Worm (Caenorhabditis elegans): ENCODE measurements around the gene klf-3.

klf-3 gene

ce11 chrII:6631995-6632394, 15.3 kb downstream of the klf-3 start:
- no peak for TF ChIP-seq klf-2 (GFP tag; conservative IDR thresholded peaks at IDR 0.05)
- no peak for TF ChIP-seq ztf-23 (GFP tag; IDR thresholded peaks at IDR 0.05)
- no peak for TF ChIP-seq cog-1 (tag; optimal IDR thresholded peaks at IDR 0.05)
- TF ChIP-seq ztf-29 (GFP tag; IDR thresholded peaks at IDR 0.05), result no peak
- TF ChIP-seq T22C8.4 (GFP tag; IDR thresholded peaks at IDR 0.05), result no peak

ce11 chrII:6636136-6636535, 19.5 kb downstream of the klf-3 start, which contains the start of gene T19D12.5:
Gene T19D12.5 (minus strand): TSS chrII:6636236.
- TF ChIP-seq ztf-23 (GFP tag; IDR thresholded peaks at IDR 0.05) (no peak), ref-1 (GFP tag; conservative IDR thresholded peaks at IDR 0.05) (no peak), ztf-29 (GFP tag; IDR thresholded peaks at IDR 0.05) (no peak), T22C8.4 (GFP tag; IDR thresholded peaks at IDR 0.05) (no peak), med-1 (GFP tag; optimal IDR thresholded peaks at IDR 0.05; ENCODE audit: insufficient read depth) (no peak), flt-1 (GFP tag; IDR thresholded peaks at IDR 0.05) (no peak), klf-2 (GFP tag; conservative IDR thresholded peaks at IDR 0.05) (no peak), tab-1 (GFP tag; IDR thresholded peaks at IDR 0.05) (no peak), cog-1 (tag; optimal IDR thresholded peaks at IDR 0.05) (no peak)

ce11 chrII:6637854-6638253, 21.2 kb downstream of the klf-3 start:
- TF ChIP-seq ztf-29 (GFP tag; IDR thresholded peaks at IDR 0.05) (no peak), T22C8.4 (GFP tag; IDR thresholded peaks at IDR 0.05) (no peak), klf-2 (GFP tag; conservative IDR thresholded peaks at IDR 0.05) (no peak), tab-1 (GFP tag; IDR thresholded peaks at IDR 0.05) (no peak), med-1 (GFP tag; optimal IDR thresholded peaks at IDR 0.05; ENCODE audit: insufficient read depth) (no peak), cog-1 (tag; optimal IDR thresholded peaks at IDR 0.05) (no peak), ref-1 (GFP tag; conservative IDR thresholded peaks at IDR 0.05) (no peak), ztf-23 (GFP tag; IDR thresholded peaks at IDR 0.05) (no peak), flt-1 (GFP tag; IDR thresholded peaks at IDR 0.05) (no peak)

- TF ChIP-seq cog-1 (tag; optimal IDR thresholded peaks at IDR 0.05), result no peak
- no peak for TF ChIP-seq tab-1 (GFP tag; IDR thresholded peaks at IDR 0.05)
- TF ChIP-seq flt-1 (GFP tag; IDR thresholded peaks at IDR 0.05), result no peak
- TF ChIP-seq med-1 (GFP tag; optimal IDR thresholded peaks at IDR 0.05; ENCODE audit: insufficient read depth), result no peak
- no peak for TF ChIP-seq ref-1 (GFP tag; conservative IDR thresholded peaks at IDR 0.05)
- TF ChIP-seq T22C8.4 (GFP tag; IDR thresholded peaks at IDR 0.05), result no peak
- TF ChIP-seq ztf-23 (GFP tag; IDR thresholded peaks at IDR 0.05), result no peak
- TF ChIP-seq klf-2 (GFP tag; conservative IDR thresholded peaks at IDR 0.05), result no peak
- no peak for TF ChIP-seq ztf-29 (GFP tag; IDR thresholded peaks at IDR 0.05)
These were observed 25.5 kb downstream of the klf-3 start for ce11 chrII:6642180-6642579.

ce11 chrII:6642651-6643167, 26.0 kb downstream of the klf-3 start, which contains the start of gene T19D12.6:
Gene T19D12.6 (minus strand): TSS chrII:6643117.
- no peak for TF ChIP-seq cog-1 (tag; optimal IDR thresholded peaks at IDR 0.05)
- TF ChIP-seq klf-2 (GFP tag; conservative IDR thresholded peaks at IDR 0.05), result no peak
- TF ChIP-seq ztf-29 (GFP tag; IDR thresholded peaks at IDR 0.05), result no peak

- no peak for TF ChIP-seq cog-1 (tag; optimal IDR thresholded peaks at IDR 0.05)
- no peak for TF ChIP-seq klf-2 (GFP tag; conservative IDR thresholded peaks at IDR 0.05)
- no peak for TF ChIP-seq flt-1 (GFP tag; IDR thresholded peaks at IDR 0.05)
- TF ChIP-seq ztf-23 (GFP tag; IDR thresholded peaks at IDR 0.05), result no peak
- no peak for TF ChIP-seq med-1 (GFP tag; optimal IDR thresholded peaks at IDR 0.05; ENCODE audit: insufficient read depth)
- TF ChIP-seq ztf-29 (GFP tag; IDR thresholded peaks at IDR 0.05), result no peak
- TF ChIP-seq tab-1 (GFP tag; IDR thresholded peaks at IDR 0.05), result no peak
- TF ChIP-seq ref-1 (GFP tag; conservative IDR thresholded peaks at IDR 0.05), result no peak
- TF ChIP-seq T22C8.4 (GFP tag; IDR thresholded peaks at IDR 0.05), result no peak
These were observed 30.2 kb downstream of the klf-3 start for ce11 chrII:6646903-6647302.

ce11 chrII:6649026-6649425, 32.3 kb downstream of the klf-3 start, which contains the start of gene oig-8:
Gene oig-8 (minus strand): TSS chrII:6649126.
- TF ChIP-seq klf-2 (GFP tag; conservative IDR thresholded peaks at IDR 0.05), result no peak
- TF ChIP-seq tab-1 (GFP tag; IDR thresholded peaks at IDR 0.05), result no peak
- TF ChIP-seq ref-1 (GFP tag; conservative IDR thresholded peaks at IDR 0.05), result no peak
- no peak for TF ChIP-seq med-1 (GFP tag; optimal IDR thresholded peaks at IDR 0.05; ENCODE audit: insufficient read depth)
- no peak for TF ChIP-seq flt-1 (GFP tag; IDR thresholded peaks at IDR 0.05)
- no peak for TF ChIP-seq T22C8.4 (GFP tag; IDR thresholded peaks at IDR 0.05)
- no peak for TF ChIP-seq ztf-29 (GFP tag; IDR thresholded peaks at IDR 0.05)
- TF ChIP-seq cog-1 (tag; optimal IDR thresholded peaks at IDR 0.05), result no peak
- no peak for TF ChIP-seq ztf-23 (GFP tag; IDR thresholded peaks at IDR 0.05)

- TF ChIP-seq med-1 (GFP tag; optimal IDR thresholded peaks at IDR 0.05; ENCODE audit: insufficient read depth) (no peak), ref-1 (GFP tag; conservative IDR thresholded peaks at IDR 0.05) (no peak), cog-1 (tag; optimal IDR thresholded peaks at IDR 0.05) (no peak)
These were observed 35.0 kb downstream of the klf-3 start, which contains the start of gene sra-26 for ce11 chrII:6651719-6652118. Gene sra-26 (minus strand): TSS chrII:6651819.

ce11 chrII:6654284-6654683, 37.6 kb downstream of the klf-3 start, which contains the start of gene T19D12.9:
Gene T19D12.9 (minus strand): TSS chrII:6654384.
- TF ChIP-seq klf-2 (GFP tag; conservative IDR thresholded peaks at IDR 0.05), result no peak
- TF ChIP-seq med-1 (GFP tag; optimal IDR thresholded peaks at IDR 0.05; ENCODE audit: insufficient read depth), result no peak
- TF ChIP-seq ztf-23 (GFP tag; IDR thresholded peaks at IDR 0.05), result no peak
- no peak for TF ChIP-seq cog-1 (tag; optimal IDR thresholded peaks at IDR 0.05)
- no peak for TF ChIP-seq flt-1 (GFP tag; IDR thresholded peaks at IDR 0.05)
- TF ChIP-seq ztf-29 (GFP tag; IDR thresholded peaks at IDR 0.05), result no peak

- TF ChIP-seq med-1 (GFP tag; optimal IDR thresholded peaks at IDR 0.05; ENCODE audit: insufficient read depth) (no peak), ref-1 (GFP tag; conservative IDR thresholded peaks at IDR 0.05) (no peak), flt-1 (GFP tag; IDR thresholded peaks at IDR 0.05) (no peak), ztf-23 (GFP tag; IDR thresholded peaks at IDR 0.05) (no peak), tab-1 (GFP tag; IDR thresholded peaks at IDR 0.05) (no peak), T22C8.4 (GFP tag; IDR thresholded peaks at IDR 0.05) (no peak), klf-2 (GFP tag; conservative IDR thresholded peaks at IDR 0.05) (no peak), cog-1 (tag; optimal IDR thresholded peaks at IDR 0.05) (no peak), ztf-29 (GFP tag; IDR thresholded peaks at IDR 0.05) (no peak)
These were observed 42.1 kb downstream of the klf-3 start, which contains the start of gene T19D12.10 for ce11 chrII:6658766-6659165. Gene T19D12.10 (minus strand): TSS chrII:6658866.

Data from whole organism, midembryonic.